Worm (Caenorhabditis elegans) whole organism, L1 larva: Measurements from ENCODE around the gene Y44A6D.5.

ENCODE experiments used
- lin-14 ChIP-seq: fragments of 200-800 bp; sonication (Bioruptor generic); optimal IDR thresholded peaks from 2 replicates; lab custom pipeline; 2018; ENCODE audit warnings: mild to moderate bottlenecking, missing genetic modification characterization, moderate library complexity, missing compliant biosample characterization
- nhr-237 ChIP-seq: fragments of 150-350 bp; optimal IDR thresholded peaks from 2 replicates; lab custom pipeline; 2014; ENCODE audit warnings: missing biosample characterization, missing genetic modification characterization
- snu-23 ChIP-seq: sonication (generic microtip); optimal IDR thresholded peaks from 2 replicates; lab custom pipeline; 2016; ENCODE audit warnings: missing genetic modification characterization, missing compliant biosample characterization

DNA sequence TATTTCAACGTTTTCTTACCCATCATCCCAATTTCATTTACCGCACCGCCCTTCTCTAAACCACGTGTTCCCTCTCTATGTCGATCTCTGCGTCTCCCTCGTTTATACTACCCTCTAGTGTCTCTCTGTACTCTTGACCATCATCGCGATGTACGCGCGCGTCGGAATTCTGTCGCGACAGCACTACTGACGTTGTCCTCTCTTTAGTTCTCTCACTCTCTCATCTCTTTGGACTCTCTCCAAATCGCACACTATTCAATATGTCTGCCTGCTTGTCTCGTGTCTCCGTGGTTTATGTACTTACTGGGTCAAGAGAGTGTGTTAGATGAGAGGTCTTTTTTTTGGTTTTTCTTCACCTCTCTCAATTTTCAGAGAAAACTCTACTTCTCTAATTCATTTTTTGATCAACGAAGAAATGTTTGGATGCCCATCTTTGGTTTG lies 24.5 kb downstream of the Y44A6D.5 start:
- TF ChIP-seq lin-14 (GFP tag; lab: Kevin White, UChicago) (peak; percentile 100), nhr-237 (tag; lab: Kevin White, UChicago) (peak; percentile 94), snu-23 (GFP tag; lab: Kevin White, UChicago) (peak; percentile 100)
